Fruit fly (Drosophila melanogaster): ENCODE results near the gene CG4957.

Gene CG4957

dm6 chr2L:10291276-10291675, 22.6 kb downstream of the CG4957 start:
- no peak for TF ChIP-seq Myc (optimal IDR thresholded peaks at IDR 0.05)
- TF ChIP-seq psq (optimal IDR thresholded peaks at IDR 0.05): no peak
- TF ChIP-seq h (optimal IDR thresholded peaks at IDR 0.05): no peak
- no peak for TF ChIP-seq insv (optimal IDR thresholded peaks at IDR 0.05)
- no peak for TF ChIP-seq ttk (optimal IDR thresholded peaks at IDR 0.05)

- no peak for TF ChIP-seq Myc (optimal IDR thresholded peaks at IDR 0.05)
- TF ChIP-seq psq (optimal IDR thresholded peaks at IDR 0.05): no peak
- TF ChIP-seq insv (optimal IDR thresholded peaks at IDR 0.05): no peak
- no peak for TF ChIP-seq h (optimal IDR thresholded peaks at IDR 0.05)
- TF ChIP-seq ttk (optimal IDR thresholded peaks at IDR 0.05): no peak
- TF ChIP-seq Sin3A (optimal IDR thresholded peaks at IDR 0.05): no peak
Measured at dm6 chr2L:10292066-10292560, 23.4 kb downstream of the CG4957 start, which contains the start of gene Ufd4. Ufd4 (minus strand) TSS chr2L:10292365.

dm6 chr2L:10294798-10295669, 26.4 kb downstream of the CG4957 start, which contains the start of gene Hand:
Hand (minus strand) TSS chr2L:10295385.
- TF ChIP-seq insv (optimal IDR thresholded peaks at IDR 0.05): no peak
- no peak for TF ChIP-seq h (optimal IDR thresholded peaks at IDR 0.05)
- TF ChIP-seq Myc (optimal IDR thresholded peaks at IDR 0.05): no peak
- TF ChIP-seq psq (optimal IDR thresholded peaks at IDR 0.05): no peak
- no peak for TF ChIP-seq Sin3A (optimal IDR thresholded peaks at IDR 0.05)
- TF ChIP-seq ttk (optimal IDR thresholded peaks at IDR 0.05): no peak

dm6 chr2L:10298306-10298705, 29.6 kb downstream of the CG4957 start:
- TF ChIP-seq h (optimal IDR thresholded peaks at IDR 0.05) (no peak), psq (optimal IDR thresholded peaks at IDR 0.05) (no peak), insv (optimal IDR thresholded peaks at IDR 0.05) (no peak), Myc (optimal IDR thresholded peaks at IDR 0.05) (no peak), ttk (optimal IDR thresholded peaks at IDR 0.05) (no peak), Sin3A (optimal IDR thresholded peaks at IDR 0.05) (no peak)

- TF ChIP-seq Sin3A (optimal IDR thresholded peaks at IDR 0.05) (no peak), Myc (optimal IDR thresholded peaks at IDR 0.05) (no peak), insv (optimal IDR thresholded peaks at IDR 0.05) (no peak), psq (optimal IDR thresholded peaks at IDR 0.05) (no peak), h (optimal IDR thresholded peaks at IDR 0.05) (no peak), ttk (optimal IDR thresholded peaks at IDR 0.05) (no peak)
Measured at dm6 chr2L:10299077-10299809, 30.6 kb downstream of the CG4957 start.

dm6 chr2L:10299810-10300147, 31.1 kb downstream of the CG4957 start, which contains the start of gene CYLD:
CYLD (minus strand) TSS chr2L:10299847.
- TF ChIP-seq h (optimal IDR thresholded peaks at IDR 0.05) (no peak), psq (optimal IDR thresholded peaks at IDR 0.05) (no peak), Sin3A (optimal IDR thresholded peaks at IDR 0.05) (no peak), insv (optimal IDR thresholded peaks at IDR 0.05) (no peak), ttk (optimal IDR thresholded peaks at IDR 0.05) (no peak), Myc (optimal IDR thresholded peaks at IDR 0.05) (no peak)

dm6 chr2L:10301918-10302317, 33.2 kb downstream of the CG4957 start, which contains the start of gene CG13138:
CG13138 (minus strand) TSS chr2L:10302018.
- TF ChIP-seq h (optimal IDR thresholded peaks at IDR 0.05) (no peak), ttk (optimal IDR thresholded peaks at IDR 0.05) (no peak), Sin3A (optimal IDR thresholded peaks at IDR 0.05) (no peak), psq (optimal IDR thresholded peaks at IDR 0.05) (no peak), Myc (optimal IDR thresholded peaks at IDR 0.05) (no peak)

- no peak for TF ChIP-seq Sin3A (optimal IDR thresholded peaks at IDR 0.05)
- TF ChIP-seq psq (optimal IDR thresholded peaks at IDR 0.05): no peak
- no peak for TF ChIP-seq h (optimal IDR thresholded peaks at IDR 0.05)
- no peak for TF ChIP-seq ttk (optimal IDR thresholded peaks at IDR 0.05)
- TF ChIP-seq Myc (optimal IDR thresholded peaks at IDR 0.05): no peak
- TF ChIP-seq insv (optimal IDR thresholded peaks at IDR 0.05): no peak
Measured at dm6 chr2L:10303786-10304185, 35.1 kb downstream of the CG4957 start, which contains the start of gene nmd. nmd (minus strand) TSS chr2L:10303947.

- TF ChIP-seq h (optimal IDR thresholded peaks at IDR 0.05) (no peak), Sin3A (optimal IDR thresholded peaks at IDR 0.05) (no peak), ttk (optimal IDR thresholded peaks at IDR 0.05) (no peak), psq (optimal IDR thresholded peaks at IDR 0.05) (no peak), Myc (optimal IDR thresholded peaks at IDR 0.05) (no peak), insv (optimal IDR thresholded peaks at IDR 0.05) (no peak)
Measured at dm6 chr2L:10305538-10306147, 37.0 kb downstream of the CG4957 start.

dm6 chr2L:10306518-10307260, 38.0 kb downstream of the CG4957 start, which contains the start of the genes CG5390 and CG4968:
CG5390 (minus strand) TSS chr2L:10306594.
CG4968 (plus strand) TSS chr2L:10306922.
- TF ChIP-seq ttk (optimal IDR thresholded peaks at IDR 0.05): no peak
- no peak for TF ChIP-seq psq (optimal IDR thresholded peaks at IDR 0.05)
- no peak for TF ChIP-seq Sin3A (optimal IDR thresholded peaks at IDR 0.05)
- no peak for TF ChIP-seq Myc (optimal IDR thresholded peaks at IDR 0.05)
- no peak for TF ChIP-seq insv (optimal IDR thresholded peaks at IDR 0.05)
- no peak for TF ChIP-seq h (optimal IDR thresholded peaks at IDR 0.05)

All from Kc167 (cell line).